Worm (Caenorhabditis elegans) whole organism, early embryonic: Measurements from ENCODE around the gene ift-74.

Experiments
- B0310.2 ChIP-seq: sonication (generic microtip); optimal IDR thresholded peaks from 2 replicates; lab custom pipeline; 2016; ENCODE audit warnings: mild to moderate bottlenecking, missing genetic modification characterization, missing compliant biosample characterization
- F13C5.2 ChIP-seq: sonication (generic microtip); optimal IDR thresholded peaks from 2 replicates; lab custom pipeline; 2017; ENCODE audit warnings: mild to moderate bottlenecking, missing genetic modification characterization, inconsistent platforms, missing compliant biosample characterization
- aly-1 ChIP-seq: sonication (generic microtip); optimal IDR thresholded peaks from 2 replicates; lab custom pipeline; 2016; ENCODE audit warnings: missing genetic modification characterization, missing compliant biosample characterization
- ama-1 ChIP-seq: fragments of 150-350 bp; optimal IDR thresholded peaks from 2 replicates; lab custom pipeline; 2014
- ceh-13 ChIP-seq: fragments of 200-800 bp; sonication (Bioruptor generic); optimal IDR thresholded peaks from 2 replicates; lab custom pipeline; 2018; ENCODE audit warnings: mild to moderate bottlenecking, missing genetic modification characterization, missing compliant biosample characterization
- ceh-36 ChIP-seq: sonication (generic microtip); optimal IDR thresholded peaks from 2 replicates; lab custom pipeline; 2016; ENCODE audit warnings: missing genetic modification characterization, inconsistent platforms, missing compliant biosample characterization
- ets-7 ChIP-seq: sonication (generic microtip); optimal IDR thresholded peaks from 2 replicates; lab custom pipeline; 2016; ENCODE audit warnings: missing genotype, missing genetic modification characterization, missing compliant biosample characterization
- flt-1 ChIP-seq: fragments of 200-800 bp; sonication (Bioruptor generic); IDR thresholded peaks from 2 replicates; pipeline ENCODE4 v1.3.6; 2022; ENCODE audit warnings: missing genetic modification characterization, missing compliant biosample characterization
- hmbx-1 ChIP-seq: sonication (generic microtip); optimal IDR thresholded peaks from 2 replicates; lab custom pipeline; 2016; ENCODE audit warnings: mild to moderate bottlenecking, missing genetic modification characterization, missing compliant biosample characterization
- hmg-4 ChIP-seq: fragments of 200-800 bp; sonication (Bioruptor generic); optimal IDR thresholded peaks from 2 replicates; lab custom pipeline; 2018; ENCODE audit warnings: mild to moderate bottlenecking, missing genetic modification characterization, missing compliant biosample characterization
- hnd-1 ChIP-seq: sonication (generic microtip); optimal IDR thresholded peaks from 2 replicates; lab custom pipeline; 2016; ENCODE audit warnings: missing genetic modification characterization, missing compliant biosample characterization
- pes-1 ChIP-seq: fragments of 200-800 bp; sonication (Bioruptor generic); IDR thresholded peaks from 2 replicates; pipeline ENCODE4 v1.3.6; 2022; ENCODE audit warnings: missing genetic modification reagents, missing genetic modification characterization, missing compliant biosample characterization
- scrt-1 ChIP-seq: fragments of 200-800 bp; sonication (Bioruptor generic); IDR thresholded peaks from 2 replicates; pipeline ENCODE4 v1.3.6; 2022; ENCODE audit warnings: missing genetic modification characterization, missing compliant biosample characterization
- sea-1 ChIP-seq: fragments of 200-800 bp; sonication (Bioruptor generic); conservative IDR thresholded peaks from 2 replicates; pipeline ENCODE4 v1.3.6; 2022; ENCODE audit warnings: missing genetic modification characterization, missing compliant biosample characterization
- tbx-11 ChIP-seq: fragments of 200-800 bp; sonication (Bioruptor generic); IDR thresholded peaks from 2 replicates; pipeline ENCODE4 v1.3.6; 2022; ENCODE audit warnings: missing genetic modification characterization, missing compliant biosample characterization
- tbx-37 ChIP-seq: fragments of 200-800 bp; sonication (Bioruptor generic); conservative IDR thresholded peaks from 2 replicates; pipeline ENCODE4 v1.3.6; 2022; ENCODE audit warnings: missing genetic modification reagents, missing genetic modification characterization, missing compliant biosample characterization
- tra-4 ChIP-seq: sonication (generic microtip); optimal IDR thresholded peaks from 2 replicates; lab custom pipeline; 2017; ENCODE audit warnings: missing genetic modification characterization, missing compliant biosample characterization

Gene ift-74

ce11 chrII:6706552-6707091, 26.8 kb downstream of the ift-74 start:
- TF ChIP-seq B0310.2 (tag; lab: Kevin White, UChicago) (no peak), tbx-11 (GFP tag; lab: Robert Waterston, UW) (no peak), hmg-4 (GFP tag; lab: Kevin White, UChicago) (no peak), flt-1 (no peak), sea-1 (GFP tag; lab: Robert Waterston, UW) (no peak), tbx-37 (no peak), aly-1 (tag; lab: Kevin White, UChicago) (no peak), pes-1 (GFP tag; lab: Robert Waterston, UW) (no peak), ceh-13 (GFP tag; lab: Kevin White, UChicago) (no peak), hnd-1 (no peak), ama-1 (no peak), hmbx-1 (no peak), tra-4 (tag; lab: Kevin White, UChicago) (no peak), scrt-1 (no peak), ets-7 (no peak), ceh-36 (tag; lab: Kevin White, UChicago) (no peak), F13C5.2 (tag; lab: Kevin White, UChicago) (no peak)

ce11 chrII:6707496-6708260, 27.9 kb downstream of the ift-74 start:
- TF ChIP-seq hmg-4 (GFP tag; lab: Kevin White, UChicago) (no peak), ama-1 (no peak), pes-1 (GFP tag; lab: Robert Waterston, UW) (no peak), ceh-13 (GFP tag; lab: Kevin White, UChicago) (no peak), ceh-36 (tag; lab: Kevin White, UChicago) (no peak), F13C5.2 (tag; lab: Kevin White, UChicago) (no peak), scrt-1 (no peak), B0310.2 (tag; lab: Kevin White, UChicago) (no peak), tbx-37 (no peak), ets-7 (no peak), hnd-1 (no peak), flt-1 (no peak), aly-1 (tag; lab: Kevin White, UChicago) (no peak), hmbx-1 (no peak), sea-1 (GFP tag; lab: Robert Waterston, UW) (no peak), tbx-11 (GFP tag; lab: Robert Waterston, UW) (no peak), tra-4 (tag; lab: Kevin White, UChicago) (no peak)

DNA sequence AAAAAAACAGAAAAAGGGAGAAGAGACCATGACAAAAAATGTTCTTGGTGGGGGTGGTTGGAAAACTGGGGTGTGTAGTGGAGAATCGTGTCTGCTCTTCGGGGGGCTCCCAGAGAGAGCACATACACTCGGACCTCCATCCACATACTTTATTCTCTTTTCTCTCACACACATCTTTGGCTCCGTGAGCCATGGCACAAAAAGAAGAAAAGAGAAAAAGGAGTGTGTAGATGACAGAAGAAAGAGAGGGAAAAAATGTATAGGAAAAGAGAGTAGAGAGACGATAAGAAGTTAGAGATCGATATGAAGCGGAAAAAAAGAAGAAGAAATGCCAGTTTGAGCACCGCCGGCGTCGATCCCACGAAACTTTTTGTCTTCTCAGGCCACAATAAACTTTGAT, 29.2 kb downstream of the ift-74 start:
- no peak for TF ChIP-seq scrt-1
- TF ChIP-seq ama-1: no peak
- TF ChIP-seq aly-1 (tag; lab: Kevin White, UChicago): no peak
- TF ChIP-seq hnd-1: no peak
- TF ChIP-seq hmg-4 (GFP tag; lab: Kevin White, UChicago): no peak
- no peak for TF ChIP-seq flt-1
- TF ChIP-seq tbx-11 (GFP tag; lab: Robert Waterston, UW): no peak
- TF ChIP-seq ceh-36 (tag; lab: Kevin White, UChicago): no peak
- no peak for TF ChIP-seq ceh-13 (GFP tag; lab: Kevin White, UChicago)
- TF ChIP-seq sea-1 (GFP tag; lab: Robert Waterston, UW): no peak
- no peak for TF ChIP-seq B0310.2 (tag; lab: Kevin White, UChicago)
- no peak for TF ChIP-seq ets-7
- TF ChIP-seq tbx-37: no peak
- TF ChIP-seq tra-4 (tag; lab: Kevin White, UChicago): no peak
- TF ChIP-seq hmbx-1: no peak
- no peak for TF ChIP-seq pes-1 (GFP tag; lab: Robert Waterston, UW)
- TF ChIP-seq F13C5.2 (tag; lab: Kevin White, UChicago): no peak

- TF ChIP-seq ets-7 (no peak), ama-1 (no peak), tbx-37 (no peak), ceh-13 (GFP tag; lab: Kevin White, UChicago) (no peak), sea-1 (GFP tag; lab: Robert Waterston, UW) (no peak), hmbx-1 (no peak), pes-1 (GFP tag; lab: Robert Waterston, UW) (no peak), B0310.2 (tag; lab: Kevin White, UChicago) (no peak), ceh-36 (tag; lab: Kevin White, UChicago) (no peak), scrt-1 (no peak), flt-1 (no peak), aly-1 (tag; lab: Kevin White, UChicago) (no peak)
Observed at ce11 chrII:6709680-6710079, 29.9 kb downstream of the ift-74 start.

- TF ChIP-seq flt-1: no peak
- TF ChIP-seq ets-7: no peak
- TF ChIP-seq F13C5.2 (tag; lab: Kevin White, UChicago): no peak
- TF ChIP-seq ceh-36 (tag; lab: Kevin White, UChicago): peak; percentile 9
- no peak for TF ChIP-seq pes-1 (GFP tag; lab: Robert Waterston, UW)
- TF ChIP-seq ama-1: no peak
- TF ChIP-seq aly-1 (tag; lab: Kevin White, UChicago): peak; percentile 4
- TF ChIP-seq hmg-4 (GFP tag; lab: Kevin White, UChicago): no peak
Observed at ce11 chrII:6710596-6710995, 30.8 kb downstream of the ift-74 start.

DNA sequence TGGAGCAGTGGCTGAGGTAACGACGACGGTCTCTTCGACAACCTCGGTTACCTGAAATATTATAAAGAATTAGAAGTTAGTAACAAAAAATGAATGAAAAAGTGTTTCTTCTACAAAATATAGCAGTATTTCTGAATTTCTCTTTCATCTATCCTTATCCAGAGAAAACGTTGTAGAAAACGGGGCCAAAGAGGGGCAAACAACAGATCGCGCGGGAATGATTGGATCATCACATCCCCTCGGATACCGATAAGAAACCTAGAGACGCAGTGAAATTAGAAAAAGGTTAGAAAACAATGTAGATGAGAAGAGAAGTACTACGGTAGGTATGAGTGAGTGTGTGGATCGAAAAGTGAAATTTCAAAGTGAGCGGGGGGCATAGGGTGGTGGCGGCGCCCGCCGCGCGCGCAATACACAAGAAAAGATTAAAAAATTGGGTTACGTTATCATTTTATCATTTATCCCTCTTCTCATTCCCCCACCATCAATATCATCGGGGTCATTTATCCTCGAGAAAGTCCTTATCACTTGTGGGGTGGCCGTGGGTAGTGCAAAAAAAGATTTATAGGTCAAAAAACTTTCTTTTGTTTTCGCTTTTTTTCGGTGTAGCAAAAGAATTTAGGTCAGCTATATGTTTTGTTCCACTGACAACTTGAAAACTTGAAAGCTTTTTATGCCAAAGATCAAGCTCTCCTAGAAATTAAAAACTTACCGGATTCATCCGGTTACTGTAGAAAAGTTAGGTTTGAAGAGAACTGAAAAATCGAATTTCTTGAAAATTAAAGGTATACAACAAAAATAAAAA, 32.6 kb downstream of the ift-74 start, which contains the start of the genes dpy-10 and T14B4.19:
TSS of gene dpy-10 (minus strand) at position 51 of the 805 bp plus-strand sequence.
TSS of gene T14B4.19 (minus strand) at position 755 of the 805 bp plus-strand sequence.
- peak; percentile 19 for TF ChIP-seq ceh-36 (tag; lab: Kevin White, UChicago)
- TF ChIP-seq aly-1 (tag; lab: Kevin White, UChicago): no peak

DNA sequence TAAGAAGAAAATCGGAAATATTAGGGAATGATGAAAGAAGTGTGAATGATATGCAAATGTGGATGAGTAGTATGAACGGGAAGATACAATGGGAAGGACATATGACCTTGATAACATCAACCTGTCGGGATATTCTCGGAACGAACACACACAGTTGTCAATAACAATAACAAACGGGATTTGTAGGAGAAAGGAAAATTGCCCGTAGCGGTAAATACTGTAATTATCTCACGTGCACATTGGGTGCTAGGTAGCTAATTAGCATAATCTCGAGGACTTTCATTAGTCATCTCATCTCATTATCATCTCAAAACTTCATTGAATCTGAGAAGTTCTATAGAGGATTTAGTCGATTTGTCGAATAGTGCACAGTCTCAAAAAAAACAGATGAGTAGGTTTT, 33.2 kb downstream of the ift-74 start:
- TF ChIP-seq pes-1 (GFP tag; lab: Robert Waterston, UW) (no peak), hmbx-1 (no peak), hmg-4 (GFP tag; lab: Kevin White, UChicago) (no peak), tbx-11 (GFP tag; lab: Robert Waterston, UW) (no peak), aly-1 (tag; lab: Kevin White, UChicago) (no peak), tbx-37 (no peak), hnd-1 (no peak), ceh-13 (GFP tag; lab: Kevin White, UChicago) (no peak), ama-1 (no peak)
